Worm (Caenorhabditis elegans): ENCODE results near the gene msp-79.

Gene msp-79

DNA sequence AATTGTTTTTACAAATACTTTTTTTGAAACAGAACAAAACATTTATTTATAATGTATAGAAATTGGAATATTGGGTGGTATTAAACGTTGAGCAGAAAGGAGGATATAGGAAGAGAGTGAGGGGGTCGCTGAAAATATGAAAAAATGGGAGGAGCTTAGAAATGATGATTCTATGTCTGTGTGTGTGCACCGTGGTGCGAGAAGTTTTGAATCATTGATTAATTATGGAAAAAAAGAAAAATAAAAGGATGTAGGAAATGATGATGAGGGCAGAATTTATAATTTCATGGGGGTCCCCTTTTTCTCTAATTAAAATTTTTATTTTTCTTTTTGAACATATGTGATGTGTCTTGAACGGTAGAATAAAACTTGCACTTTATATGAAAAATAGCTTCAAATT lies 17.7 kb upstream of the msp-79 start, which contains the start of gene sre-4:
Gene sre-4 (minus strand): TSS at position 101 of the 400 bp plus-strand sequence.
- TF ChIP-seq unc-62 (GFP tag; optimal IDR thresholded peaks at IDR 0.05) (no peak), dpl-1 (GFP tag; optimal IDR thresholded peaks at IDR 0.05) (no peak), mel-28 (tag; optimal IDR thresholded peaks at IDR 0.05; ENCODE audit: borderline replicate concordance) (no peak), B0336.3 (GFP tag; IDR thresholded peaks at IDR 0.05) (no peak), bed-2 (GFP tag; IDR thresholded peaks at IDR 0.05) (no peak), sptf-2 (GFP tag; optimal IDR thresholded peaks at IDR 0.05) (no peak), lin-35 (GFP tag; optimal IDR thresholded peaks at IDR 0.05) (no peak), fkh-3 (tag; optimal IDR thresholded peaks at IDR 0.05) (no peak), attf-3 (GFP tag; conservative IDR thresholded peaks at IDR 0.05) (no peak), hlh-26 (GFP tag; conservative IDR thresholded peaks at IDR 0.05) (no peak), F23B12.7 (tag; optimal IDR thresholded peaks at IDR 0.05; ENCODE audit: insufficient read depth) (no peak), F22D6.2 (tag; optimal IDR thresholded peaks at IDR 0.05) (no peak), ztf-3 (GFP tag; optimal IDR thresholded peaks at IDR 0.05) (no peak), zim-3 (tag; optimal IDR thresholded peaks at IDR 0.05) (no peak), ama-1 (optimal IDR thresholded peaks at IDR 0.05) (no peak), ama-1 (GFP tag; optimal IDR thresholded peaks at IDR 0.05) (no peak), lin-54 (GFP tag; optimal IDR thresholded peaks at IDR 0.05) (no peak), bed-1 (GFP tag; IDR thresholded peaks at IDR 0.05) (no peak), nhr-120 (GFP tag; IDR thresholded peaks at IDR 0.05) (no peak)

- TF ChIP-seq K12H6.12 (tag; optimal IDR thresholded peaks at IDR 0.05) (no peak), nhr-27 (tag; optimal IDR thresholded peaks at IDR 0.05) (no peak), dpff-1 (tag; optimal IDR thresholded peaks at IDR 0.05) (no peak), ztf-26 (tag; optimal IDR thresholded peaks at IDR 0.05) (no peak), attf-5 (GFP tag; optimal IDR thresholded peaks at IDR 0.05) (no peak), hsf-1 (GFP tag; IDR thresholded peaks at IDR 0.05) (peak; percentile 76), ztf-18 (tag; optimal IDR thresholded peaks at IDR 0.05) (no peak), nhr-120 (GFP tag; IDR thresholded peaks at IDR 0.05) (no peak), F22D6.2 (tag; optimal IDR thresholded peaks at IDR 0.05) (no peak), him-1 (tag; optimal IDR thresholded peaks at IDR 0.05) (peak; percentile 55), ekl-4 (GFP tag; IDR thresholded peaks at IDR 0.05) (peak; percentile 86), ccch-3 (GFP tag; optimal IDR thresholded peaks at IDR 0.05) (no peak), chd-7 (tag; optimal IDR thresholded peaks at IDR 0.05) (no peak), unc-62 (GFP tag; optimal IDR thresholded peaks at IDR 0.05) (no peak), let-526 (GFP tag; IDR thresholded peaks at IDR 0.05) (no peak), zim-3 (tag; optimal IDR thresholded peaks at IDR 0.05) (no peak), F57A8.1 (GFP tag; optimal IDR thresholded peaks at IDR 0.05) (no peak), Y79H2A.3 (GFP tag; conservative IDR thresholded peaks at IDR 0.05) (0 out of 2 replicates have a peak, but pooled peaks have one; percentile 73), ceh-27 (GFP tag; optimal IDR thresholded peaks at IDR 0.05) (no peak), tbx-9 (tag; optimal IDR thresholded peaks at IDR 0.05; ENCODE audit: borderline replicate concordance) (no peak), rcor-1 (GFP tag; IDR thresholded peaks at IDR 0.05) (peak; percentile 88), ztf-6 (GFP tag; IDR thresholded peaks at IDR 0.05) (no peak), rpc-1 (optimal IDR thresholded peaks at IDR 0.05) (no peak), rpc-1 (tag; optimal IDR thresholded peaks at IDR 0.05) (no peak), gei-17 (GFP tag; optimal IDR thresholded peaks at IDR 0.05) (no peak), nfya-2 (GFP tag; IDR thresholded peaks at IDR 0.05) (no peak), nhr-80 (tag; optimal IDR thresholded peaks at IDR 0.05) (no peak), ztf-25 (GFP tag; IDR thresholded peaks at IDR 0.05) (0 out of 2 replicates have a peak, but pooled peaks have one; percentile 54), sdz-38 (tag; optimal IDR thresholded peaks at IDR 0.05) (no peak), nhr-179 (tag; optimal IDR thresholded peaks at IDR 0.05) (no peak), lin-35 (GFP tag; optimal IDR thresholded peaks at IDR 0.05) (peak in 1 of 3 experiments; percentile 51), egl-18 (GFP tag; IDR thresholded peaks at IDR 0.05) (no peak), hrde-1 (tag; optimal IDR thresholded peaks at IDR 0.05; ENCODE audit: borderline replicate concordance) (peak; percentile 26), zfh-2 (GFP tag; conservative IDR thresholded peaks at IDR 0.05) (no peak), madf-8 (GFP tag; conservative IDR thresholded peaks at IDR 0.05) (no peak; the same call in 1 of the 2 replicates)
Measured at ce11 chrIV:9778016-9778415, 11.1 kb upstream of the msp-79 start, which contains the start of gene T13F2.6. Gene T13F2.6 (plus strand): TSS chrIV:9778321.

Measured in whole organism, young adult.